Worm (Caenorhabditis elegans) whole organism, midembryonic: Measurements from ENCODE around the gene snrp-40.1.

Source experiments
- T22C8.4 ChIP-seq: fragments of 200-800 bp; sonication (Bioruptor generic); IDR thresholded peaks from 2 replicates; pipeline ENCODE4 v1.3.6; 2022; ENCODE audit warnings: missing genetic modification characterization, missing compliant biosample characterization
- cog-1 ChIP-seq: sonication (generic microtip); optimal IDR thresholded peaks from 2 replicates; lab custom pipeline; 2016; ENCODE audit warnings: missing genetic modification characterization, missing compliant biosample characterization
- flt-1 ChIP-seq: fragments of 200-800 bp; sonication (Bioruptor generic); IDR thresholded peaks from 2 replicates; pipeline ENCODE4 v1.3.6; 2022; ENCODE audit warnings: missing genetic modification characterization, missing compliant biosample characterization
- klf-2 ChIP-seq: fragments of 200-800 bp; sonication (Bioruptor generic); conservative IDR thresholded peaks from 2 replicates; pipeline ENCODE4 v1.3.6; 2022; ENCODE audit warnings: missing genetic modification reagents, missing genetic modification characterization, missing compliant biosample characterization
- med-1 ChIP-seq: sonication (generic microtip); optimal IDR thresholded peaks from 2 replicates; lab custom pipeline; 2017; ENCODE audit warnings: missing genetic modification characterization, mild to moderate bottlenecking, missing compliant biosample characterization, antibody characterized with exemption, missing genetic modification reagents; ENCODE audit not compliant: insufficient read depth
- ref-1 ChIP-seq: fragments of 200-800 bp; sonication (Bioruptor generic); conservative IDR thresholded peaks from 2 replicates; pipeline ENCODE4 v1.3.6; 2022; ENCODE audit warnings: missing genetic modification reagents, missing genetic modification characterization, missing compliant biosample characterization
- tab-1 ChIP-seq: fragments of 200-800 bp; sonication (Bioruptor generic); IDR thresholded peaks from 2 replicates; pipeline ENCODE4 v1.3.6; 2022; ENCODE audit warnings: missing genetic modification characterization, missing compliant biosample characterization
- ztf-23 ChIP-seq: fragments of 200-800 bp; sonication (Bioruptor generic); IDR thresholded peaks from 2 replicates; pipeline ENCODE4 v1.3.6; 2022; ENCODE audit warnings: missing genetic modification reagents, missing genetic modification characterization, missing compliant biosample characterization
- ztf-29 ChIP-seq: fragments of 200-800 bp; sonication (Bioruptor generic); IDR thresholded peaks from 2 replicates; pipeline ENCODE4 v1.3.6; 2022; ENCODE audit warnings: missing genetic modification reagents, missing genetic modification characterization, missing compliant biosample characterization

Gene snrp-40.1

ce11 chrX:11296683-11297365, 2.8 kb downstream of the snrp-40.1 start, which contains the start of gene inx-2:
Gene inx-2, minus strand, starts transcription at chrX:11296733.
- no peak for TF ChIP-seq cog-1 (tag; lab: Kevin White, UChicago)
- no peak for TF ChIP-seq ztf-29
- TF ChIP-seq tab-1 (GFP tag; lab: Robert Waterston, UW): peak; percentile 77

- TF ChIP-seq ref-1 (GFP tag; lab: Robert Waterston, UW) (no peak), flt-1 (0 out of 2 replicates have a peak, but pooled peaks have one; percentile 28), ztf-23 (GFP tag; lab: Robert Waterston, UW) (no peak), T22C8.4 (GFP tag; lab: Robert Waterston, UW) (peak; percentile 64), med-1 (GFP tag; lab: Kevin White, UChicago) (no peak)
Measured at ce11 chrX:11290528-11290927, 9.1 kb downstream of the snrp-40.1 start.

- no peak for TF ChIP-seq ztf-23 (GFP tag; lab: Robert Waterston, UW)
- TF ChIP-seq cog-1 (tag; lab: Kevin White, UChicago): no peak
- TF ChIP-seq ref-1 (GFP tag; lab: Robert Waterston, UW): no peak
- TF ChIP-seq tab-1 (GFP tag; lab: Robert Waterston, UW): no peak
- TF ChIP-seq klf-2 (GFP tag; lab: Robert Waterston, UW): no peak
- TF ChIP-seq med-1 (GFP tag; lab: Kevin White, UChicago): no peak
- TF ChIP-seq flt-1: no peak
- TF ChIP-seq T22C8.4 (GFP tag; lab: Robert Waterston, UW): no peak
- TF ChIP-seq ztf-29: no peak
Measured at ce11 chrX:11289925-11290324, 9.7 kb downstream of the snrp-40.1 start.

ce11 chrX:11287617-11288016, 12.0 kb downstream of the snrp-40.1 start, which contains the start of gene F38B2.4:
Gene F38B2.4, minus strand, starts transcription at chrX:11287717.
- TF ChIP-seq med-1 (GFP tag; lab: Kevin White, UChicago) (no peak), ztf-23 (GFP tag; lab: Robert Waterston, UW) (no peak), cog-1 (tag; lab: Kevin White, UChicago) (no peak), ref-1 (GFP tag; lab: Robert Waterston, UW) (no peak)

- TF ChIP-seq cog-1 (tag; lab: Kevin White, UChicago) (no peak), flt-1 (no peak), T22C8.4 (GFP tag; lab: Robert Waterston, UW) (no peak)
Measured at ce11 chrX:11286246-11286645, 13.3 kb downstream of the snrp-40.1 start, which contains the start of gene F38B2.3. Gene F38B2.3, minus strand, starts transcription at chrX:11286346.

- TF ChIP-seq med-1 (GFP tag; lab: Kevin White, UChicago) (no peak), T22C8.4 (GFP tag; lab: Robert Waterston, UW) (no peak), tab-1 (GFP tag; lab: Robert Waterston, UW) (no peak), ref-1 (GFP tag; lab: Robert Waterston, UW) (no peak), klf-2 (GFP tag; lab: Robert Waterston, UW) (no peak), ztf-23 (GFP tag; lab: Robert Waterston, UW) (no peak)
Measured at ce11 chrX:11281148-11281547, 18.4 kb downstream of the snrp-40.1 start, which contains the start of gene F38B2.6. Gene F38B2.6, minus strand, starts transcription at chrX:11281248.

ce11 chrX:11279276-11279675, 20.3 kb downstream of the snrp-40.1 start, which contains the start of gene F38B2.2:
Gene F38B2.2, minus strand, starts transcription at chrX:11279376.
- TF ChIP-seq flt-1: no peak
- no peak for TF ChIP-seq med-1 (GFP tag; lab: Kevin White, UChicago)
- TF ChIP-seq tab-1 (GFP tag; lab: Robert Waterston, UW): no peak
- no peak for TF ChIP-seq ref-1 (GFP tag; lab: Robert Waterston, UW)
- no peak for TF ChIP-seq ztf-29
- no peak for TF ChIP-seq ztf-23 (GFP tag; lab: Robert Waterston, UW)
- TF ChIP-seq cog-1 (tag; lab: Kevin White, UChicago): no peak
- no peak for TF ChIP-seq klf-2 (GFP tag; lab: Robert Waterston, UW)

- no peak for TF ChIP-seq tab-1 (GFP tag; lab: Robert Waterston, UW)
- no peak for TF ChIP-seq med-1 (GFP tag; lab: Kevin White, UChicago)
- no peak for TF ChIP-seq ref-1 (GFP tag; lab: Robert Waterston, UW)
- no peak for TF ChIP-seq klf-2 (GFP tag; lab: Robert Waterston, UW)
- TF ChIP-seq cog-1 (tag; lab: Kevin White, UChicago): no peak
Measured at ce11 chrX:11270882-11271281, 28.7 kb downstream of the snrp-40.1 start, which contains the start of gene ifa-1. Gene ifa-1, plus strand, starts transcription at chrX:11271182.

ce11 chrX:11268970-11269369, 30.6 kb downstream of the snrp-40.1 start, which contains the start of gene C03A3.3:
Gene C03A3.3, minus strand, starts transcription at chrX:11269070.
- TF ChIP-seq T22C8.4 (GFP tag; lab: Robert Waterston, UW) (no peak), tab-1 (GFP tag; lab: Robert Waterston, UW) (no peak), med-1 (GFP tag; lab: Kevin White, UChicago) (no peak), ref-1 (GFP tag; lab: Robert Waterston, UW) (no peak), ztf-23 (GFP tag; lab: Robert Waterston, UW) (no peak), cog-1 (tag; lab: Kevin White, UChicago) (no peak), ztf-29 (no peak), klf-2 (GFP tag; lab: Robert Waterston, UW) (no peak), flt-1 (no peak)

ce11 chrX:11266711-11267110, 32.9 kb downstream of the snrp-40.1 start, which contains the start of gene C03A3.9:
Gene C03A3.9, plus strand, starts transcription at chrX:11267011.
- TF ChIP-seq ref-1 (GFP tag; lab: Robert Waterston, UW) (no peak), ztf-23 (GFP tag; lab: Robert Waterston, UW) (no peak), T22C8.4 (GFP tag; lab: Robert Waterston, UW) (no peak), ztf-29 (no peak), med-1 (GFP tag; lab: Kevin White, UChicago) (no peak), tab-1 (GFP tag; lab: Robert Waterston, UW) (no peak), klf-2 (GFP tag; lab: Robert Waterston, UW) (no peak), cog-1 (tag; lab: Kevin White, UChicago) (no peak), flt-1 (no peak)
